Fruit fly (Drosophila melanogaster): Measurements from ENCODE around the gene spo.

- TF ChIP-seq CG8301 (tag; optimal IDR thresholded peaks at IDR 0.05) = no peak
- TF ChIP-seq CG14655 (GFP tag; optimal IDR thresholded peaks at IDR 0.05) = no peak
- no peak for TF ChIP-seq Snoo (tag; optimal IDR thresholded peaks at IDR 0.05)
- TF ChIP-seq fd96Ca (GFP tag; IDR thresholded peaks at IDR 0.05) = no peak
- no peak for TF ChIP-seq D1 (tag; optimal IDR thresholded peaks at IDR 0.05)
These were observed 29.8 kb downstream of the spo start for dm6 chr3L:5562584-5562983.
